Fruit fly (Drosophila melanogaster) whole organism, wandering third instar larva: Measurements from ENCODE around the gene Vha100-1.

Source experiments
- Abd-B ChIP-seq: fragments of >200 bp; optimal IDR thresholded peaks from 2 replicates; lab custom pipeline; 2017; ENCODE audit warnings: missing biosample characterization, missing genetic modification characterization
- CG32264 ChIP-seq: fragments of 200-800 bp; sonication (Bioruptor generic); optimal IDR thresholded peaks from 2 replicates; lab custom pipeline; 2016; ENCODE audit warnings: missing biosample characterization, missing genetic modification characterization
- CG9705 ChIP-seq: fragments of 200-800 bp; sonication (Bioruptor generic); optimal IDR thresholded peaks from 2 replicates; lab custom pipeline; 2018; ENCODE audit warnings: missing biosample characterization, mild to moderate bottlenecking, missing genetic modification characterization
- CrebA ChIP-seq: fragments of 200-800 bp; sonication (Bioruptor generic); optimal IDR thresholded peaks from 2 replicates; lab custom pipeline; 2016; ENCODE audit warnings: missing biosample characterization, mild to moderate bottlenecking, missing genetic modification characterization, borderline replicate concordance
- Dfd ChIP-seq: fragments of >200 bp; optimal IDR thresholded peaks from 2 replicates; lab custom pipeline; 2017; ENCODE audit warnings: missing biosample characterization, missing genetic modification characterization
- Dif ChIP-seq: fragments of 200-275, 200-300 bp; sonication (Bioruptor generic); optimal IDR thresholded peaks from 2 replicates; lab custom pipeline; 2018; ENCODE audit warnings: missing biosample characterization, missing genetic modification characterization; ENCODE audit not compliant: partially characterized antibody
- HLH106 ChIP-seq: fragments of 200-800 bp; optimal IDR thresholded peaks from 3 replicates; lab custom pipeline; 2019; ENCODE audit warnings: missing biosample characterization, mild to moderate bottlenecking, missing genetic modification characterization, moderate library complexity
- Hnf4 ChIP-seq: fragments of 200-800 bp; sonication (Bioruptor generic); optimal IDR thresholded peaks from 2 replicates; lab custom pipeline; 2016; ENCODE audit warnings: missing biosample characterization, mild to moderate bottlenecking, missing genetic modification characterization
- Hr78 ChIP-seq: fragments of >200 bp; optimal IDR thresholded peaks from 2 replicates; lab custom pipeline; 2017; ENCODE audit warnings: missing biosample characterization, missing genetic modification characterization
- Jra ChIP-seq: sonication (Bioruptor generic); optimal IDR thresholded peaks from 2 replicates; lab custom pipeline; 2016; ENCODE audit warnings: missing biosample characterization, missing genetic modification characterization
- Mio ChIP-seq: sonication (Bioruptor generic); optimal IDR thresholded peaks from 2 replicates; lab custom pipeline; 2016; ENCODE audit warnings: missing biosample characterization, missing genetic modification characterization
- Myc ChIP-seq: fragments of >200 bp; optimal IDR thresholded peaks from 2 replicates; lab custom pipeline; 2017
- N ChIP-seq: fragments of >200 bp; optimal IDR thresholded peaks from 2 replicates; lab custom pipeline; 2018; ENCODE audit warnings: missing biosample characterization, missing external identifiers, missing genetic modification characterization
- OdsH ChIP-seq: fragments of 200-800 bp; sonication (Bioruptor generic); optimal IDR thresholded peaks from 2 replicates; lab custom pipeline; 2016; ENCODE audit warnings: missing biosample characterization, mild to moderate bottlenecking, missing genetic modification characterization
- Rel ChIP-seq, 2 experiments: fragments of 200-800 bp; sonication (Bioruptor generic) in 1 of 2; optimal IDR thresholded peaks; 2 replicates in 1 of 2; 3 replicates in 1 of 2; lab custom pipeline; 2016 to 2019; ENCODE audit warnings: mild to moderate bottlenecking in 2 of 2, missing biosample characterization in 2 of 2, missing genetic modification characterization in 2 of 2, moderate library complexity in 1 of 2
- Sp1 ChIP-seq: fragments of 200-800 bp; sonication (Bioruptor generic); optimal IDR thresholded peaks from 3 replicates; lab custom pipeline; 2019; ENCODE audit warnings: missing biosample characterization, mild to moderate bottlenecking, missing genetic modification characterization, moderate library complexity
- Vsx2 ChIP-seq: fragments of 200-300, 225-300 bp; sonication (Bioruptor generic); optimal IDR thresholded peaks from 2 replicates; lab custom pipeline; 2018; ENCODE audit warnings: missing biosample characterization, missing genetic modification characterization; ENCODE audit not compliant: partially characterized antibody
- br ChIP-seq: fragments of 200-800 bp; sonication (Bioruptor generic); optimal IDR thresholded peaks from 2 replicates; lab custom pipeline; 2016; ENCODE audit warnings: missing biosample characterization, missing genetic modification characterization
- brk ChIP-seq: fragments of 200-800 bp; sonication (Bioruptor generic); optimal IDR thresholded peaks from 2 replicates; lab custom pipeline; 2016; ENCODE audit warnings: missing biosample characterization, mild to moderate bottlenecking, missing genetic modification characterization
- dl ChIP-seq, 2 experiments: fragments of 175-275, 200-275 bp in 1 of 2; fragments of 200-275 bp in 1 of 2; sonication (Bioruptor generic); optimal IDR thresholded peaks; lab custom pipeline; 2018; ENCODE audit warnings: mild to moderate bottlenecking in 2 of 2, missing biosample characterization in 2 of 2, missing genetic modification characterization in 2 of 2, moderate library complexity in 2 of 2; ENCODE audit not compliant: partially characterized antibody in 2 of 2, insufficient read depth in 1 of 2
- dmrt93B ChIP-seq: fragments of 200-800 bp; sonication (Bioruptor generic); optimal IDR thresholded peaks from 2 replicates; lab custom pipeline; 2018; ENCODE audit warnings: missing biosample characterization, mild to moderate bottlenecking, missing genetic modification characterization
- dsf ChIP-seq: sonication (Bioruptor generic); optimal IDR thresholded peaks from 2 replicates; lab custom pipeline; 2016; ENCODE audit warnings: missing biosample characterization, missing genetic modification characterization, borderline replicate concordance
- ey ChIP-seq: fragments of 200-800 bp; sonication (Bioruptor generic); optimal IDR thresholded peaks from 2 replicates; lab custom pipeline; 2016; ENCODE audit warnings: missing biosample characterization, missing genetic modification characterization
- foxo ChIP-seq, 2 experiments: fragments of 200-800 bp; sonication (Bioruptor generic); optimal IDR thresholded peaks; 2 replicates in 1 of 2; 3 replicates in 1 of 2; lab custom pipeline; 2016 to 2017; ENCODE audit warnings: missing biosample characterization in 2 of 2, missing genetic modification characterization in 2 of 2
- fru ChIP-seq: fragments of 200-800 bp; sonication (Bioruptor generic); optimal IDR thresholded peaks from 3 replicates; lab custom pipeline; 2016; ENCODE audit warnings: missing biosample characterization, mild to moderate bottlenecking, missing genetic modification characterization
- h ChIP-seq: fragments of 200-800 bp; sonication (Bioruptor generic); optimal IDR thresholded peaks from 3 replicates; lab custom pipeline; 2016; ENCODE audit warnings: missing biosample characterization, mild to moderate bottlenecking, missing genetic modification characterization
- jim ChIP-seq: fragments of 175-275, 200-325 bp; sonication (Bioruptor generic); optimal IDR thresholded peaks from 2 replicates; lab custom pipeline; 2016; ENCODE audit warnings: missing biosample characterization, mild to moderate bottlenecking, missing genetic modification characterization
- pan ChIP-seq: fragments of >200 bp; optimal IDR thresholded peaks from 2 replicates; lab custom pipeline; 2017
- psq ChIP-seq: fragments of 200-800 bp; sonication (Bioruptor generic); optimal IDR thresholded peaks from 3 replicates; lab custom pipeline; 2017; ENCODE audit warnings: missing biosample characterization, mild to moderate bottlenecking, missing genetic modification characterization, moderate library complexity
- rgr ChIP-seq: fragments of 200-800 bp; sonication (Bioruptor generic); optimal IDR thresholded peaks from 3 replicates; lab custom pipeline; 2016; ENCODE audit warnings: missing biosample characterization, mild to moderate bottlenecking, missing genetic modification characterization
- sage ChIP-seq: fragments of 200-800 bp; sonication (Bioruptor generic); optimal IDR thresholded peaks from 2 replicates; lab custom pipeline; 2016; ENCODE audit warnings: missing biosample characterization, mild to moderate bottlenecking, missing genetic modification characterization
- sv ChIP-seq: fragments of 200-800 bp; sonication (Bioruptor generic); optimal IDR thresholded peaks from 3 replicates; lab custom pipeline; 2016; ENCODE audit warnings: missing biosample characterization, missing genetic modification characterization
- tai ChIP-seq: sonication (Bioruptor generic); optimal IDR thresholded peaks from 2 replicates; lab custom pipeline; 2016; ENCODE audit warnings: missing biosample characterization, missing genetic modification characterization
- usp ChIP-seq: fragments of >200 bp; optimal IDR thresholded peaks from 2 replicates; lab custom pipeline; 2017; ENCODE audit warnings: missing biosample characterization, missing genetic modification characterization
- woc ChIP-seq: sonication (Bioruptor generic); optimal IDR thresholded peaks from 2 replicates; lab custom pipeline; 2016; ENCODE audit warnings: missing biosample characterization, mild to moderate bottlenecking, missing genetic modification characterization

Gene Vha100-1

dm6 chr3R:29096009-29096443, 35.0 kb upstream of the Vha100-1 start:
- TF ChIP-seq rgr (peak; percentile 87), brk (GFP tag; lab: Kevin White, UChicago) (no peak), Dif (GFP tag; lab: Kevin White, UChicago) (no peak), N (no peak), Sp1 (GFP tag; lab: Kevin White, UChicago) (peak; percentile 88), pan (lab: Kevin White, UChicago) (no peak), Dfd (GFP tag; lab: Kevin White, UChicago) (no peak), h (GFP tag; lab: Kevin White, UChicago) (peak; percentile 95), fru (peak; percentile 92), dmrt93B (peak; percentile 70), woc (GFP tag; lab: Kevin White, UChicago) (peak; percentile 87), HLH106 (tag; lab: Kevin White, UChicago) (peak; percentile 82), tai (GFP tag; lab: Kevin White, UChicago) (no peak), Rel (GFP tag; optimal IDR thresholded peaks at IDR 0.05; lab: Kevin White, UChicago) (no peak), Rel (tag; optimal IDR thresholded peaks at IDR 0.05; lab: Kevin White, UChicago) (peak; percentile 16), br (GFP tag; lab: Kevin White, UChicago) (peak; percentile 85), dl (GFP tag; optimal IDR thresholded peaks at IDR 0.05; lab: Kevin White, UChicago; ENCODE audit: insufficient read depth in 1 of 2, partially characterized antibody in 2 of 2) (no peak), dsf (GFP tag; lab: Kevin White, UChicago) (no peak), foxo (GFP tag; optimal IDR thresholded peaks at IDR 0.05; lab: Kevin White, UChicago) (peak in 1 of 2 experiments; percentile 89), usp (GFP tag; lab: Kevin White, UChicago) (no peak), sage (GFP tag; lab: Kevin White, UChicago) (peak; percentile 65), Hr78 (GFP tag; lab: Kevin White, UChicago) (no peak), OdsH (peak; percentile 87), psq (GFP tag; lab: Kevin White, UChicago) (peak; percentile 93), Abd-B (no peak), ey (peak; percentile 91), CG9705 (GFP tag; lab: Kevin White, UChicago) (peak; percentile 35), Mio (GFP tag; lab: Kevin White, UChicago) (no peak)

- no peak for TF ChIP-seq rgr
- no peak for TF ChIP-seq Vsx2 (GFP tag; lab: Kevin White, UChicago)
- TF ChIP-seq Hr78 (GFP tag; lab: Kevin White, UChicago), result no peak
- peak; percentile 74 for TF ChIP-seq Dfd (GFP tag; lab: Kevin White, UChicago)
Measured at dm6 chr3R:29098022-29098421, 33.0 kb upstream of the Vha100-1 start.

dm6 chr3R:29103227-29103626, 27.8 kb upstream of the Vha100-1 start:
- TF ChIP-seq dsf (GFP tag; lab: Kevin White, UChicago) (no peak), Dfd (GFP tag; lab: Kevin White, UChicago) (peak; percentile 90), Myc (no peak)
- TF ChIP-seq, all 38 proteins: peak for 1

dm6 chr3R:29111795-29112194, 19.2 kb upstream of the Vha100-1 start:
- peak; percentile 85 for TF ChIP-seq h (GFP tag; lab: Kevin White, UChicago)
- no peak for TF ChIP-seq brk (GFP tag; lab: Kevin White, UChicago)
- no peak for TF ChIP-seq fru
- TF ChIP-seq CrebA (GFP tag; lab: Kevin White, UChicago), result no peak
- no peak for TF ChIP-seq HLH106 (tag; lab: Kevin White, UChicago)

- no peak for TF ChIP-seq Abd-B
- TF ChIP-seq Dif (GFP tag; lab: Kevin White, UChicago), result no peak
- peak; percentile 53 for TF ChIP-seq OdsH
- no peak for TF ChIP-seq dl (GFP tag; optimal IDR thresholded peaks at IDR 0.05; lab: Kevin White, UChicago; ENCODE audit: insufficient read depth in 1 of 2, partially characterized antibody in 2 of 2)
- peak; percentile 40 for TF ChIP-seq ey
- TF ChIP-seq foxo (GFP tag; optimal IDR thresholded peaks at IDR 0.05; lab: Kevin White, UChicago), result peak in 1 of 2 experiments; percentile 80
- TF ChIP-seq fru, result no peak
- no peak for TF ChIP-seq Rel (GFP tag; optimal IDR thresholded peaks at IDR 0.05; lab: Kevin White, UChicago)
- peak; percentile 43 for TF ChIP-seq Rel (tag; optimal IDR thresholded peaks at IDR 0.05; lab: Kevin White, UChicago)
- no peak for TF ChIP-seq Jra
- peak; percentile 80 for TF ChIP-seq HLH106 (tag; lab: Kevin White, UChicago)
- peak; percentile 50 for TF ChIP-seq psq (GFP tag; lab: Kevin White, UChicago)
- no peak for TF ChIP-seq Hnf4 (GFP tag; lab: Kevin White, UChicago)
- TF ChIP-seq usp (GFP tag; lab: Kevin White, UChicago), result no peak
- TF ChIP-seq CG32264 (GFP tag; lab: Kevin White, UChicago), result no peak
- TF ChIP-seq Hr78 (GFP tag; lab: Kevin White, UChicago), result no peak
- no peak for TF ChIP-seq CrebA (GFP tag; lab: Kevin White, UChicago)
- TF ChIP-seq pan (lab: Kevin White, UChicago), result no peak
- TF ChIP-seq N, result no peak
- no peak for TF ChIP-seq tai (GFP tag; lab: Kevin White, UChicago)
- peak; percentile 77 for TF ChIP-seq h (GFP tag; lab: Kevin White, UChicago)
- TF ChIP-seq sage (GFP tag; lab: Kevin White, UChicago), result no peak
- no peak for TF ChIP-seq jim (GFP tag; lab: Kevin White, UChicago)
- TF ChIP-seq Myc, result peak; percentile 83
- peak; percentile 12 for TF ChIP-seq br (GFP tag; lab: Kevin White, UChicago)
- TF ChIP-seq CG9705 (GFP tag; lab: Kevin White, UChicago), result peak; percentile 69
- TF ChIP-seq sv, result peak; percentile 76
- no peak for TF ChIP-seq Mio (GFP tag; lab: Kevin White, UChicago)
Measured at dm6 chr3R:29112398-29113150, 18.4 kb upstream of the Vha100-1 start, which contains the start of the genes alpha-Man-Ib and Pdhb. TSS of gene alpha-Man-Ib (minus strand) at chr3R:29112822. TSS of gene Pdhb (plus strand) at chr3R:29113071.
